Worm (Caenorhabditis elegans): ENCODE results near the gene Y43F8B.19.

Gene Y43F8B.19

ce11 chrV:19533010-19533409 lies 20.9 kb upstream of the Y43F8B.19 start, which contains the start of gene Y43F8B.2:
Y43F8B.2 (minus strand) TSS chrV:19533110.
- TF ChIP-seq unc-3 (GFP tag; conservative IDR thresholded peaks at IDR 0.05): no peak
- no peak for TF ChIP-seq unc-3 (tag; optimal IDR thresholded peaks at IDR 0.05)
- TF ChIP-seq Y22D7AL.16 (tag; optimal IDR thresholded peaks at IDR 0.05): no peak
- no peak for TF ChIP-seq mec-3 (tag; optimal IDR thresholded peaks at IDR 0.05; ENCODE audit: borderline replicate concordance)
- no peak for TF ChIP-seq ttx-3 (tag; optimal IDR thresholded peaks at IDR 0.05)
- TF ChIP-seq unc-55 (GFP tag; optimal IDR thresholded peaks at IDR 0.05): no peak
- no peak for TF ChIP-seq hlh-15 (tag; optimal IDR thresholded peaks at IDR 0.05)
- TF ChIP-seq fkh-10 (GFP tag; optimal IDR thresholded peaks at IDR 0.05): no peak
- no peak for TF ChIP-seq hlh-13 (GFP tag; optimal IDR thresholded peaks at IDR 0.05)
- no peak for TF ChIP-seq pros-1 (tag; optimal IDR thresholded peaks at IDR 0.05)
- no peak for TF ChIP-seq npax-4 (tag; optimal IDR thresholded peaks at IDR 0.05)
- no peak for TF ChIP-seq C08G9.2 (tag; optimal IDR thresholded peaks at IDR 0.05)
- TF ChIP-seq pat-9 (tag; optimal IDR thresholded peaks at IDR 0.05): no peak
- no peak for TF ChIP-seq dve-1 (tag; optimal IDR thresholded peaks at IDR 0.05)
- TF ChIP-seq elt-4 (tag; optimal IDR thresholded peaks at IDR 0.05): no peak

ce11 chrV:19531034-19531433 lies 18.9 kb upstream of the Y43F8B.19 start:
- TF ChIP-seq ref-2 (tag; optimal IDR thresholded peaks at IDR 0.05) (no peak), pax-1 (tag; optimal IDR thresholded peaks at IDR 0.05) (no peak), ceh-2 (tag; optimal IDR thresholded peaks at IDR 0.05) (no peak), ceh-48 (tag; optimal IDR thresholded peaks at IDR 0.05) (no peak), lim-6 (tag; optimal IDR thresholded peaks at IDR 0.05) (no peak), fkh-6 (tag; optimal IDR thresholded peaks at IDR 0.05) (no peak), ceh-6 (GFP tag; optimal IDR thresholded peaks at IDR 0.05) (no peak), hlh-15 (tag; optimal IDR thresholded peaks at IDR 0.05) (no peak), odd-2 (tag; optimal IDR thresholded peaks at IDR 0.05) (no peak), K09A11.1 (tag; optimal IDR thresholded peaks at IDR 0.05; ENCODE audit: insufficient read depth) (no peak), C38D4.7 (GFP tag; optimal IDR thresholded peaks at IDR 0.05) (no peak), zip-5 (tag; optimal IDR thresholded peaks at IDR 0.05) (no peak)

ce11 chrV:19529168-19529567 lies 17.1 kb upstream of the Y43F8B.19 start:
- TF ChIP-seq F13H6.1 (tag; optimal IDR thresholded peaks at IDR 0.05) (peak; percentile 18), che-1 (tag; optimal IDR thresholded peaks at IDR 0.05) (no peak), ceh-18 (tag; optimal IDR thresholded peaks at IDR 0.05) (peak; percentile 62), ztf-16 (tag; optimal IDR thresholded peaks at IDR 0.05) (no peak), ceh-45 (GFP tag; IDR thresholded peaks at IDR 0.05) (no peak), ahr-1 (tag; optimal IDR thresholded peaks at IDR 0.05) (no peak), hlh-8 (tag; optimal IDR thresholded peaks at IDR 0.05) (no peak), ceh-24 (tag; optimal IDR thresholded peaks at IDR 0.05) (no peak), fax-1 (tag; optimal IDR thresholded peaks at IDR 0.05) (no peak), unc-55 (GFP tag; optimal IDR thresholded peaks at IDR 0.05) (peak; percentile 98), npax-4 (tag; optimal IDR thresholded peaks at IDR 0.05) (no peak), ceh-14 (tag; optimal IDR thresholded peaks at IDR 0.05) (no peak), elt-2 (tag; optimal IDR thresholded peaks at IDR 0.05) (peak; percentile 40), rnt-1 (tag; optimal IDR thresholded peaks at IDR 0.05) (peak; percentile 70), pha-2 (tag; optimal IDR thresholded peaks at IDR 0.05) (peak; percentile 77), eyg-1 (tag; optimal IDR thresholded peaks at IDR 0.05) (no peak), tbx-2 (tag; optimal IDR thresholded peaks at IDR 0.05) (peak; percentile 84), pros-1 (tag; optimal IDR thresholded peaks at IDR 0.05) (no peak), C08G9.2 (tag; optimal IDR thresholded peaks at IDR 0.05) (no peak), unc-42 (tag; optimal IDR thresholded peaks at IDR 0.05) (peak; percentile 74), ceh-34 (tag; optimal IDR thresholded peaks at IDR 0.05) (peak; percentile 71), nhr-11 (tag; optimal IDR thresholded peaks at IDR 0.05) (no peak), nhr-232 (tag; optimal IDR thresholded peaks at IDR 0.05) (no peak), zip-5 (tag; optimal IDR thresholded peaks at IDR 0.05) (no peak), pha-4 (tag; optimal IDR thresholded peaks at IDR 0.05) (no peak), ceh-31 (tag; optimal IDR thresholded peaks at IDR 0.05) (peak; percentile 68), nfya-1 (tag; optimal IDR thresholded peaks at IDR 0.05) (peak; percentile 84), T23F11.4 (GFP tag; optimal IDR thresholded peaks at IDR 0.05) (no peak), hlh-15 (tag; optimal IDR thresholded peaks at IDR 0.05) (no peak), madf-2 (tag; optimal IDR thresholded peaks at IDR 0.05) (no peak), dmd-4 (tag; optimal IDR thresholded peaks at IDR 0.05; ENCODE audit: borderline replicate concordance) (no peak), ref-2 (tag; optimal IDR thresholded peaks at IDR 0.05) (peak; percentile 71), ttx-3 (tag; optimal IDR thresholded peaks at IDR 0.05) (no peak)

Data from whole organism, late embryonic.